Worm (Caenorhabditis elegans) whole organism, L4 larva: Measurements from ENCODE around the gene T01G6.1.

ENCODE experiments used
- D1046.2 ChIP-seq: fragments of 200-800 bp; sonication (Bioruptor generic); IDR thresholded peaks from 2 replicates; pipeline ENCODE4 v1.3.6; 2022; ENCODE audit warnings: missing genetic modification characterization, missing compliant biosample characterization
- F10B5.3 ChIP-seq: sonication (generic microtip); optimal IDR thresholded peaks from 2 replicates; lab custom pipeline; 2016; ENCODE audit warnings: mild to moderate bottlenecking, missing genetic modification characterization, missing compliant biosample characterization
- T26A8.4 ChIP-seq: fragments of 200-800 bp; sonication (Bioruptor generic); IDR thresholded peaks from 2 replicates; pipeline ENCODE4 v1.3.6; 2022; ENCODE audit warnings: missing genetic modification characterization, missing compliant biosample characterization
- Y48G9A.11 ChIP-seq: fragments of 200-800 bp; sonication (Bioruptor generic); IDR thresholded peaks from 2 replicates; pipeline ENCODE4 v1.3.6; 2022; ENCODE audit warnings: missing genetic modification reagents, missing genetic modification characterization, missing compliant biosample characterization
- Y75B8A.6 ChIP-seq: fragments of 200-800 bp; sonication (Bioruptor generic); IDR thresholded peaks from 2 replicates; pipeline ENCODE4 v1.3.6; 2022; ENCODE audit warnings: missing genetic modification reagents, missing genetic modification characterization, missing compliant biosample characterization
- ama-1 ChIP-seq: fragments of 150-350 bp; optimal IDR thresholded peaks from 2 replicates; lab custom pipeline; 2014; ENCODE audit warnings: inconsistent platforms, mixed read lengths
- ceh-20 ChIP-seq: fragments of 200-800 bp; sonication (Bioruptor generic); IDR thresholded peaks from 2 replicates; pipeline ENCODE4 v1.3.6; 2022; ENCODE audit warnings: missing genetic modification reagents, missing genetic modification characterization, missing compliant biosample characterization
- ceh-82 ChIP-seq: sonication (generic microtip); optimal IDR thresholded peaks from 2 replicates; lab custom pipeline; 2017; ENCODE audit warnings: missing biosample characterization, missing genetic modification characterization
- cey-2 ChIP-seq: sonication (generic microtip); optimal IDR thresholded peaks from 3 replicates; lab custom pipeline; 2017; ENCODE audit warnings: missing genetic modification characterization, mild to moderate bottlenecking, missing compliant biosample characterization, antibody characterized with exemption, borderline replicate concordance; ENCODE audit not compliant: insufficient read depth
- ctbp-1 ChIP-seq: fragments of 200-800 bp; sonication (Bioruptor generic); IDR thresholded peaks from 2 replicates; pipeline ENCODE4 v1.3.6; 2022; ENCODE audit warnings: missing genetic modification reagents, missing genetic modification characterization, missing compliant biosample characterization
- daf-12 ChIP-seq: fragments of 150-350 bp; optimal IDR thresholded peaks from 2 replicates; lab custom pipeline; 2014; ENCODE audit warnings: missing biosample characterization, missing genetic modification reagents, missing genetic modification characterization
- daf-16 ChIP-seq, 3 experiments: sonication (generic microtip); optimal IDR thresholded peaks; 2 replicates each; lab custom pipeline; 2016 to 2017; ENCODE audit warnings: missing genetic modification characterization in 3 of 3, missing genetic modification reagents in 3 of 3, mild to moderate bottlenecking in 2 of 3, missing compliant biosample characterization in 2 of 3, missing biosample characterization in 1 of 3, moderate library complexity in 1 of 3
- daf-19 ChIP-seq: fragments of 200-800 bp; sonication (Bioruptor generic); conservative IDR thresholded peaks from 2 replicates; pipeline ENCODE4 v1.3.6; 2022; ENCODE audit warnings: missing genetic modification characterization, missing compliant biosample characterization
- dmd-6 ChIP-seq: fragments of 200-800 bp; sonication (Bioruptor generic); IDR thresholded peaks from 2 replicates; pipeline ENCODE4 v1.3.6; 2022; ENCODE audit warnings: missing genetic modification reagents, missing genetic modification characterization, missing compliant biosample characterization
- dmd-9 ChIP-seq: fragments of 200-800 bp; sonication (Bioruptor generic); IDR thresholded peaks from 2 replicates; pipeline ENCODE4 v1.3.6; 2022; ENCODE audit warnings: missing genetic modification reagents, missing genetic modification characterization, missing compliant biosample characterization
- fkh-10 ChIP-seq: fragments of 150-350 bp; optimal IDR thresholded peaks from 2 replicates; lab custom pipeline; 2014; ENCODE audit warnings: missing biosample characterization, missing genetic modification reagents, missing genetic modification characterization
- hlh-30 ChIP-seq: sonication (generic microtip); optimal IDR thresholded peaks from 2 replicates; lab custom pipeline; 2017; ENCODE audit warnings: antibody characterized with exemption, mild to moderate bottlenecking, missing genetic modification characterization, missing compliant biosample characterization; ENCODE audit not compliant: insufficient read depth
- lim-7 ChIP-seq: fragments of 200-800 bp; sonication (Bioruptor generic); IDR thresholded peaks from 2 replicates; pipeline ENCODE4 v1.3.6; 2022; ENCODE audit warnings: missing genetic modification characterization, missing compliant biosample characterization
- lin-1 ChIP-seq: fragments of 200-800 bp; sonication (Bioruptor generic); IDR thresholded peaks from 2 replicates; pipeline ENCODE4 v1.3.6; 2022; ENCODE audit warnings: missing genetic modification reagents, missing genetic modification characterization, missing compliant biosample characterization
- lin-13 ChIP-seq: fragments of 150-350 bp; optimal IDR thresholded peaks from 2 replicates; lab custom pipeline; 2014; ENCODE audit warnings: missing biosample characterization, missing genetic modification reagents, missing genetic modification characterization
- lin-15B ChIP-seq: fragments of 150-350 bp; sonication (generic microtip); optimal IDR thresholded peaks from 3 replicates; lab custom pipeline; 2014; ENCODE audit warnings: missing biosample characterization, missing genetic modification characterization
- lin-29 ChIP-seq: fragments of 200-800 bp; sonication (Bioruptor generic); IDR thresholded peaks from 2 replicates; pipeline ENCODE4 v1.3.6; 2022; ENCODE audit warnings: missing genetic modification reagents, missing genetic modification characterization, missing compliant biosample characterization
- lin-38 ChIP-seq: fragments of 200-800 bp; sonication (Bioruptor generic); IDR thresholded peaks from 2 replicates; pipeline ENCODE4 v1.3.6; 2022; ENCODE audit warnings: missing genetic modification reagents, missing genetic modification characterization, missing compliant biosample characterization
- lin-39 ChIP-seq: fragments of 150-350 bp; optimal IDR thresholded peaks from 2 replicates; lab custom pipeline; 2014; ENCODE audit warnings: missing biosample characterization, missing genetic modification reagents, missing genetic modification characterization
- lsy-2 ChIP-seq, 2 experiments: fragments of 150-350 bp in 1 of 2; sonication (generic microtip) in 1 of 2; optimal IDR thresholded peaks; 2 replicates each; lab custom pipeline; 2014 to 2017; ENCODE audit warnings: missing biosample characterization in 2 of 2, missing genetic modification characterization in 2 of 2
- madf-9 ChIP-seq: fragments of 200-800 bp; sonication (Bioruptor generic); conservative IDR thresholded peaks from 2 replicates; pipeline ENCODE4 v1.3.6; 2022; ENCODE audit warnings: missing genetic modification reagents, missing genetic modification characterization, missing compliant biosample characterization
- mdl-1 ChIP-seq, 2 experiments: fragments of 150-350 bp in 1 of 2; sonication (generic microtip) in 1 of 2; optimal IDR thresholded peaks; 2 replicates each; lab custom pipeline; 2014 to 2017; ENCODE audit warnings: missing biosample characterization in 2 of 2, missing genetic modification characterization in 2 of 2
- mdt-29 ChIP-seq: fragments of 200-800 bp; sonication (Bioruptor generic); IDR thresholded peaks from 2 replicates; pipeline ENCODE4 v1.3.6; 2022; ENCODE audit warnings: missing genetic modification reagents, missing genetic modification characterization, missing compliant biosample characterization
- mep-1 ChIP-seq: fragments of 150-350 bp; sonication (generic microtip); optimal IDR thresholded peaks from 3 replicates; lab custom pipeline; 2014; ENCODE audit warnings: missing biosample characterization, missing genetic modification characterization
- mes-2 ChIP-seq: sonication (generic microtip); optimal IDR thresholded peaks from 2 replicates; lab custom pipeline; 2016; ENCODE audit warnings: missing genotype, mild to moderate bottlenecking, missing genetic modification characterization, missing compliant biosample characterization; ENCODE audit not compliant: poor library complexity, severe bottlenecking
- mxl-2 ChIP-seq: fragments of 200-800 bp; sonication (Bioruptor generic); conservative IDR thresholded peaks from 2 replicates; pipeline ENCODE4 v1.3.6; 2022; ENCODE audit warnings: missing genetic modification reagents, missing genetic modification characterization, missing compliant biosample characterization
- nhr-111 ChIP-seq: fragments of 200-800 bp; sonication (Bioruptor generic); optimal IDR thresholded peaks from 2 replicates; lab custom pipeline; 2018; ENCODE audit warnings: mild to moderate bottlenecking, missing genetic modification characterization, missing compliant biosample characterization
- nhr-237 ChIP-seq: sonication (generic microtip); optimal IDR thresholded peaks from 2 replicates; lab custom pipeline; 2017; ENCODE audit warnings: missing biosample characterization, missing genetic modification characterization
- nhr-28 ChIP-seq: fragments of 150-350 bp; optimal IDR thresholded peaks from 2 replicates; lab custom pipeline; 2014; ENCODE audit warnings: missing biosample characterization, missing genetic modification characterization
- nhr-41 ChIP-seq: fragments of 200-800 bp; sonication (Bioruptor generic); IDR thresholded peaks from 2 replicates; pipeline ENCODE4 v1.3.6; 2022; ENCODE audit warnings: missing genetic modification reagents, missing genetic modification characterization, missing compliant biosample characterization
- nhr-42 ChIP-seq: fragments of 200-800 bp; sonication (Bioruptor generic); IDR thresholded peaks from 2 replicates; pipeline ENCODE4 v1.3.6; 2022; ENCODE audit warnings: missing genetic modification characterization, missing compliant biosample characterization
- nhr-48 ChIP-seq: sonication (generic microtip); optimal IDR thresholded peaks from 2 replicates; lab custom pipeline; 2016; ENCODE audit warnings: mild to moderate bottlenecking, missing genetic modification characterization, missing compliant biosample characterization
- nhr-76 ChIP-seq: fragments of 150-350 bp; optimal IDR thresholded peaks from 2 replicates; lab custom pipeline; 2014; ENCODE audit warnings: missing biosample characterization, missing genetic modification characterization
- pha-4 ChIP-seq, 2 experiments: fragments of 150-350 bp in 1 of 2; fragments of 200-800 bp in 1 of 2; sonication (Bioruptor generic) in 1 of 2; IDR thresholded peaks in 1 of 2; optimal IDR thresholded peaks in 1 of 2; 2 replicates each; pipeline versions ENCODE4 v1.3.6 to Lab custom; 2014 to 2022; ENCODE audit warnings: missing genetic modification characterization in 2 of 2, missing genetic modification reagents in 2 of 2, missing biosample characterization in 1 of 2, missing compliant biosample characterization in 1 of 2
- php-3 ChIP-seq: fragments of 200-800 bp; sonication (Bioruptor generic); IDR thresholded peaks from 2 replicates; pipeline ENCODE4 v1.3.6; 2022; ENCODE audit warnings: missing genetic modification reagents, missing genetic modification characterization, missing compliant biosample characterization
- sdz-12 ChIP-seq: fragments of 200-800 bp; sonication (Bioruptor generic); optimal IDR thresholded peaks from 2 replicates; lab custom pipeline; 2018; ENCODE audit warnings: mild to moderate bottlenecking, missing genetic modification characterization, missing compliant biosample characterization
- snpc-4 ChIP-seq: fragments of 150-350 bp; optimal IDR thresholded peaks from 2 replicates; lab custom pipeline; 2014; ENCODE audit warnings: missing biosample characterization, missing genetic modification characterization
- spr-3 ChIP-seq: fragments of 200-800 bp; sonication (Bioruptor generic); optimal IDR thresholded peaks from 2 replicates; lab custom pipeline; 2018; ENCODE audit warnings: mild to moderate bottlenecking, missing genetic modification characterization, missing compliant biosample characterization
- tag-97 ChIP-seq: fragments of 200-800 bp; sonication (Bioruptor generic); IDR thresholded peaks from 2 replicates; pipeline ENCODE4 v1.3.6; 2022; ENCODE audit warnings: missing genetic modification characterization, missing compliant biosample characterization
- unc-39 ChIP-seq: sonication (generic microtip); optimal IDR thresholded peaks from 2 replicates; lab custom pipeline; 2017; ENCODE audit warnings: missing biosample characterization, missing genetic modification characterization
- unc-62 ChIP-seq, 3 experiments: fragments of 150-350 bp in 1 of 3; sonication (generic microtip); optimal IDR thresholded peaks in 2 of 3; peaks in 1 of 3; 1 replicate in 1 of 3; 2 replicates in 2 of 3; lab custom pipeline; 2014 to 2017; ENCODE audit warnings: missing biosample characterization in 3 of 3, missing genetic modification characterization in 3 of 3, missing genetic modification reagents in 3 of 3, missing genotype in 1 of 3
- zag-1 ChIP-seq: fragments of 150-350 bp; optimal IDR thresholded peaks from 2 replicates; lab custom pipeline; 2014; ENCODE audit warnings: missing biosample characterization, missing genetic modification characterization
- zfp-3 ChIP-seq: fragments of 200-800 bp; sonication (Bioruptor generic); conservative IDR thresholded peaks from 2 replicates; pipeline ENCODE4 v1.3.6; 2022; ENCODE audit warnings: missing genetic modification reagents, missing genetic modification characterization, missing compliant biosample characterization
- zip-11 ChIP-seq: fragments of 200-800 bp; sonication (Bioruptor generic); IDR thresholded peaks from 2 replicates; pipeline ENCODE4 v1.3.6; 2022; ENCODE audit warnings: missing genetic modification characterization, missing compliant biosample characterization
- zip-2 ChIP-seq: fragments of 150-350 bp; optimal IDR thresholded peaks from 2 replicates; lab custom pipeline; 2014; ENCODE audit warnings: missing biosample characterization, missing genetic modification characterization

T01G6.1 gene

DNA sequence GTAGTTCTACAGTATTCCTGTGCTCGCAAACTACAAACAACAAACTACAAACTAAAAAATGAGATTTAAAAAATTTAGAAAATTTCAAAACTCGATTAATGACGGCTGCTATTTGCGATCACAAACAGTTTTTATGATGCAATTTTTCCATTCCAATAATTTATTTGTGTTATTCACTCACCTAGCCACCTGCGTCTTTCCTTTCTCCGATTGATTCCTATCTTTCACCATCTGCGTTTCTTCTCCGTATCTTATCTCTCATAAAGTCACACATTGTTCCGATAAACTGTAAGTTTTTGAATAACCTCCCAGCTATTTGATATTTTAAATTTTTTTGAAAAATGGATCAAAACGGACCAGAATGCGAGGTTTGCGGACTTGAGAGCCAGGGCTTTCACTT lies 36.7 kb downstream of the T01G6.1 start, which contains the start of gene nhr-132 (continued):
- TF ChIP-seq lin-15B (tag; lab: Kevin White, UChicago) (no peak), nhr-76 (tag; lab: Kevin White, UChicago) (no peak), lim-7 (no peak), daf-12 (tag; lab: Kevin White, UChicago) (no peak), nhr-28 (tag; lab: Kevin White, UChicago) (peak; percentile 77), mdt-29 (GFP tag; lab: Robert Waterston, UW) (no peak), unc-62 (GFP tag; optimal IDR thresholded peaks at IDR 0.05 in 1 of 2; lab: Kevin White, UChicago) (no peak), unc-62 (tag; optimal IDR thresholded peaks at IDR 0.05; lab: Kevin White, UChicago) (no peak), daf-16 (GFP tag; optimal IDR thresholded peaks at IDR 0.05; lab: Kevin White, UChicago) (no peak), daf-16 (tag; optimal IDR thresholded peaks at IDR 0.05; lab: Kevin White, UChicago) (peak; percentile 80), mxl-2 (GFP tag; lab: Robert Waterston, UW) (no peak), zip-11 (GFP tag; lab: Robert Waterston, UW) (no peak), fkh-10 (GFP tag; lab: Kevin White, UChicago) (no peak), spr-3 (GFP tag; lab: Kevin White, UChicago) (no peak), nhr-111 (GFP tag; lab: Kevin White, UChicago) (no peak), unc-39 (tag; lab: Kevin White, UChicago) (no peak), F10B5.3 (tag; lab: Kevin White, UChicago) (no peak), nhr-41 (GFP tag; lab: Robert Waterston, UW) (no peak), lin-39 (tag; lab: Kevin White, UChicago) (no peak), Y75B8A.6 (GFP tag; lab: Robert Waterston, UW) (no peak), zip-2 (tag; lab: Kevin White, UChicago) (peak; percentile 0), T26A8.4 (GFP tag; lab: Robert Waterston, UW) (no peak), nhr-48 (no peak), lin-13 (GFP tag; lab: Kevin White, UChicago) (no peak), mes-2 (tag; lab: Kevin White, UChicago) (peak; percentile 25), dmd-6 (GFP tag; lab: Robert Waterston, UW) (peak; percentile 61), tag-97 (GFP tag; lab: Robert Waterston, UW) (no peak), daf-19 (GFP tag; lab: Robert Waterston, UW) (no peak), nhr-42 (GFP tag; lab: Robert Waterston, UW) (no peak), mdl-1 (tag; optimal IDR thresholded peaks at IDR 0.05; lab: Kevin White, UChicago) (peak in 1 of 2 experiments; percentile 25), zag-1 (tag; lab: Kevin White, UChicago) (no peak), zfp-3 (GFP tag; lab: Robert Waterston, UW) (no peak), mep-1 (peak; percentile 23), madf-9 (GFP tag; lab: Robert Waterston, UW) (no peak), Y48G9A.11 (GFP tag; lab: Robert Waterston, UW) (no peak), lin-1 (GFP tag; lab: Robert Waterston, UW) (0 out of 2 replicates have a peak, but pooled peaks have one; percentile 8), lin-29 (GFP tag; lab: Robert Waterston, UW) (no peak), ctbp-1 (GFP tag; lab: Robert Waterston, UW) (no peak), lsy-2 (tag; optimal IDR thresholded peaks at IDR 0.05; lab: Kevin White, UChicago) (peak in 1 of 2 experiments; percentile 55), D1046.2 (GFP tag; lab: Robert Waterston, UW) (no peak), hlh-30 (tag; lab: Kevin White, UChicago) (peak; percentile 43), snpc-4 (no peak), nhr-237 (tag; lab: Kevin White, UChicago) (no peak), php-3 (GFP tag; lab: Robert Waterston, UW) (peak; percentile 70), cey-2 (tag; lab: Kevin White, UChicago) (no peak), dmd-9 (GFP tag; lab: Robert Waterston, UW) (no peak), pha-4 (GFP tag; IDR thresholded peaks at IDR 0.05; lab: Robert Waterston, UW) (no peak), pha-4 (tag; optimal IDR thresholded peaks at IDR 0.05; lab: Kevin White, UChicago) (no peak), sdz-12 (GFP tag; lab: Kevin White, UChicago) (no peak), ceh-82 (no peak), ama-1 (lab: Kevin White, UChicago) (no peak), ceh-20 (no peak), lin-38 (GFP tag; lab: Robert Waterston, UW) (no peak)
